Worm (Caenorhabditis elegans) whole organism, L1 larva: ENCODE results near the gene zhit-2.

ENCODE experiments used
- C16A3.4 ChIP-seq: fragments of 150-350 bp; optimal IDR thresholded peaks from 2 replicates; lab custom pipeline; 2014; ENCODE audit warnings: missing biosample characterization, missing genetic modification characterization
- C34B4.2 ChIP-seq: sonication (generic microtip); optimal IDR thresholded peaks from 2 replicates; lab custom pipeline; 2017; ENCODE audit warnings: mild to moderate bottlenecking, missing genetic modification characterization, missing compliant biosample characterization
- F16B12.6 ChIP-seq: fragments of 150-350 bp; optimal IDR thresholded peaks from 2 replicates; lab custom pipeline; 2014; ENCODE audit warnings: missing biosample characterization, missing genetic modification characterization
- Y116A8C.19 ChIP-seq: sonication (generic microtip); optimal IDR thresholded peaks from 2 replicates; lab custom pipeline; 2016; ENCODE audit warnings: missing compliant biosample characterization, missing genetic modification characterization, borderline replicate concordance
- aly-2 ChIP-seq: fragments of 150-350 bp; optimal IDR thresholded peaks from 2 replicates; lab custom pipeline; 2014; ENCODE audit warnings: missing biosample characterization, missing genetic modification characterization
- ama-1 ChIP-seq: fragments of 150-350 bp; optimal IDR thresholded peaks from 2 replicates; lab custom pipeline; 2014
- ceh-63 ChIP-seq: fragments of 200-800 bp; sonication (Bioruptor generic); optimal IDR thresholded peaks from 2 replicates; lab custom pipeline; 2018; ENCODE audit warnings: mild to moderate bottlenecking, missing genetic modification characterization, missing compliant biosample characterization
- ceh-8 ChIP-seq: fragments of 200-800 bp; sonication (Bioruptor generic); optimal IDR thresholded peaks from 2 replicates; lab custom pipeline; 2018; ENCODE audit warnings: mild to moderate bottlenecking, missing genetic modification characterization, moderate library complexity, missing compliant biosample characterization
- ceh-88 ChIP-seq: fragments of 200-800 bp; sonication (Bioruptor generic); IDR thresholded peaks from 2 replicates; pipeline ENCODE4 v1.3.6; 2022; ENCODE audit warnings: missing genetic modification characterization, missing compliant biosample characterization
- efl-1 ChIP-seq, 4 experiments: fragments of 150-350 bp; optimal IDR thresholded peaks in 3 of 4; peaks in 1 of 4; 1 replicate in 1 of 4; 2 replicates in 3 of 4; lab custom pipeline; 2014; ENCODE audit warnings: missing biosample characterization in 2 of 4, missing genetic modification characterization in 2 of 4, missing genetic modification reagents in 2 of 4
- efl-3 ChIP-seq: fragments of 200-800 bp; sonication (Bioruptor generic); optimal IDR thresholded peaks from 2 replicates; lab custom pipeline; 2018; ENCODE audit warnings: mild to moderate bottlenecking, missing genetic modification characterization, missing compliant biosample characterization
- egl-13 ChIP-seq: sonication (generic microtip); optimal IDR thresholded peaks from 2 replicates; lab custom pipeline; 2016; ENCODE audit warnings: missing genotype, missing genetic modification reagents, missing genetic modification characterization, missing compliant biosample characterization
- egl-27 ChIP-seq, 2 experiments: fragments of 150-350 bp in 1 of 2; sonication (generic microtip); optimal IDR thresholded peaks; 3 replicates each; lab custom pipeline; 2017 to 2018; ENCODE audit warnings: missing biosample characterization in 2 of 2, missing genetic modification characterization in 2 of 2, missing genetic modification reagents in 2 of 2
- elt-2 ChIP-seq: sonication (generic microtip); optimal IDR thresholded peaks from 2 replicates; lab custom pipeline; 2016; ENCODE audit warnings: missing genetic modification characterization, mild to moderate bottlenecking, inconsistent platforms, missing compliant biosample characterization, missing genetic modification reagents
- fkh-10 ChIP-seq: sonication (generic microtip); optimal IDR thresholded peaks from 2 replicates; lab custom pipeline; 2017; ENCODE audit warnings: missing biosample characterization, missing genetic modification reagents, missing genetic modification characterization
- grh-1 ChIP-seq: fragments of 200-800 bp; sonication (Bioruptor generic); IDR thresholded peaks from 2 replicates; pipeline ENCODE4 v1.3.6; 2022; ENCODE audit warnings: missing genetic modification reagents, missing genetic modification characterization, missing compliant biosample characterization
- hlh-17 ChIP-seq: fragments of 200-800 bp; sonication (Bioruptor generic); optimal IDR thresholded peaks from 2 replicates; lab custom pipeline; 2018; ENCODE audit warnings: missing genetic modification characterization, mild to moderate bottlenecking, missing compliant biosample characterization, moderate library complexity, borderline replicate concordance
- irx-1 ChIP-seq: sonication (generic microtip); optimal IDR thresholded peaks from 2 replicates; lab custom pipeline; 2016; ENCODE audit warnings: missing genetic modification characterization, missing compliant biosample characterization
- lin-13 ChIP-seq: fragments of 150-350 bp; optimal IDR thresholded peaks from 2 replicates; lab custom pipeline; 2014; ENCODE audit warnings: missing biosample characterization, missing genetic modification reagents, missing genetic modification characterization
- lin-15B ChIP-seq: fragments of 150-350 bp; sonication (generic microtip); optimal IDR thresholded peaks from 3 replicates; lab custom pipeline; 2014; ENCODE audit warnings: missing biosample characterization, missing genetic modification characterization
- lin-35 ChIP-seq, 2 experiments: fragments of 150-350 bp; optimal IDR thresholded peaks; 2 replicates each; lab custom pipeline; 2014; ENCODE audit warnings: missing biosample characterization in 2 of 2, missing genetic modification characterization in 2 of 2, missing genetic modification reagents in 2 of 2
- mep-1 ChIP-seq: fragments of 150-350 bp; optimal IDR thresholded peaks from 2 replicates; lab custom pipeline; 2014; ENCODE audit warnings: missing biosample characterization, missing genetic modification characterization
- nhr-11 ChIP-seq: fragments of 150-350 bp; optimal IDR thresholded peaks from 2 replicates; lab custom pipeline; 2014; ENCODE audit warnings: missing biosample characterization, missing genetic modification characterization
- nhr-12 ChIP-seq: sonication (generic microtip); optimal IDR thresholded peaks from 2 replicates; lab custom pipeline; 2017; ENCODE audit warnings: missing biosample characterization, missing genetic modification characterization
- nhr-20 ChIP-seq: sonication (generic microtip); optimal IDR thresholded peaks from 2 replicates; lab custom pipeline; 2016; ENCODE audit warnings: mild to moderate bottlenecking, missing genetic modification characterization, missing compliant biosample characterization
- nhr-28 ChIP-seq: fragments of 150-350 bp; optimal IDR thresholded peaks from 2 replicates; lab custom pipeline; 2014; ENCODE audit warnings: missing biosample characterization, missing genetic modification characterization
- nhr-76 ChIP-seq: sonication (generic microtip); optimal IDR thresholded peaks from 2 replicates; lab custom pipeline; 2017; ENCODE audit warnings: missing biosample characterization, missing genetic modification characterization
- nhr-84 ChIP-seq: sonication (generic microtip); optimal IDR thresholded peaks from 2 replicates; lab custom pipeline; 2017; ENCODE audit warnings: missing biosample characterization, missing genetic modification characterization
- nhr-85 ChIP-seq: sonication (generic microtip); peaks from one replicate; lab custom pipeline; 2016; ENCODE audit warnings: missing genetic modification characterization, inconsistent platforms, missing compliant biosample characterization
- pag-3 ChIP-seq: sonication (generic microtip); optimal IDR thresholded peaks from 2 replicates; lab custom pipeline; 2017; ENCODE audit warnings: missing genetic modification characterization, mild to moderate bottlenecking, missing compliant biosample characterization, antibody characterized with exemption, borderline replicate concordance; ENCODE audit not compliant: insufficient read depth
- skn-1 ChIP-seq: fragments of 150-350 bp; optimal IDR thresholded peaks from 2 replicates; lab custom pipeline; 2014; ENCODE audit warnings: missing biosample characterization, missing genetic modification characterization
- snpc-4 ChIP-seq: fragments of 150-350 bp; optimal IDR thresholded peaks from 2 replicates; lab custom pipeline; 2014; ENCODE audit warnings: missing biosample characterization, missing genetic modification characterization
- snu-23 ChIP-seq: sonication (generic microtip); optimal IDR thresholded peaks from 2 replicates; lab custom pipeline; 2016; ENCODE audit warnings: missing genetic modification characterization, missing compliant biosample characterization
- sox-4 ChIP-seq: sonication (generic microtip); optimal IDR thresholded peaks from 2 replicates; lab custom pipeline; 2016; ENCODE audit warnings: missing genetic modification characterization, missing compliant biosample characterization
- sptf-1 ChIP-seq: fragments of 150-350 bp; optimal IDR thresholded peaks from 2 replicates; lab custom pipeline; 2014; ENCODE audit warnings: missing biosample characterization, missing genetic modification characterization
- sup-37 ChIP-seq: fragments of 200-800 bp; sonication (Bioruptor generic); optimal IDR thresholded peaks from 2 replicates; lab custom pipeline; 2018; ENCODE audit warnings: mild to moderate bottlenecking, missing genetic modification characterization, missing compliant biosample characterization
- swsn-7 ChIP-seq: sonication (generic microtip); optimal IDR thresholded peaks from 2 replicates; lab custom pipeline; 2016; ENCODE audit warnings: missing genetic modification characterization, missing compliant biosample characterization
- tbx-2 ChIP-seq: sonication (generic microtip); optimal IDR thresholded peaks from 2 replicates; lab custom pipeline; 2016; ENCODE audit warnings: missing genetic modification characterization, missing compliant biosample characterization
- tlp-1 ChIP-seq: fragments of 150-350 bp; optimal IDR thresholded peaks from 2 replicates; lab custom pipeline; 2014; ENCODE audit warnings: missing biosample characterization, missing genetic modification characterization
- unc-130 ChIP-seq: fragments of 150-350 bp; optimal IDR thresholded peaks from 2 replicates; lab custom pipeline; 2017; ENCODE audit warnings: missing biosample characterization, missing genetic modification characterization, inconsistent platforms
- unc-62 ChIP-seq: fragments of 150-350 bp; optimal IDR thresholded peaks from 2 replicates; lab custom pipeline; 2014; ENCODE audit warnings: missing biosample characterization, missing genetic modification reagents, missing genetic modification characterization
- unc-86 ChIP-seq: sonication (generic microtip); optimal IDR thresholded peaks from 2 replicates; lab custom pipeline; 2016; ENCODE audit warnings: missing genetic modification characterization, missing compliant biosample characterization
- vab-15 ChIP-seq: sonication (generic microtip); optimal IDR thresholded peaks from 2 replicates; lab custom pipeline; 2017; ENCODE audit warnings: missing genotype, mild to moderate bottlenecking, missing genetic modification characterization, missing compliant biosample characterization
- xbp-1 ChIP-seq: sonication (generic microtip); optimal IDR thresholded peaks from 2 replicates; lab custom pipeline; 2016; ENCODE audit warnings: missing genetic modification characterization, missing compliant biosample characterization
- zag-1 ChIP-seq: fragments of 150-350 bp; optimal IDR thresholded peaks from 2 replicates; lab custom pipeline; 2014; ENCODE audit warnings: missing biosample characterization, missing genetic modification characterization
- ztf-11 ChIP-seq, 2 experiments: sonication (generic microtip); optimal IDR thresholded peaks; 2 replicates each; lab custom pipeline; 2016 to 2017; ENCODE audit warnings: missing genetic modification characterization in 2 of 2, missing biosample characterization in 1 of 2, missing compliant biosample characterization in 1 of 2
- ztf-4 ChIP-seq: fragments of 150-350 bp; optimal IDR thresholded peaks from 2 replicates; lab custom pipeline; 2014; ENCODE audit warnings: missing biosample characterization, missing genetic modification characterization

zhit-2 gene

ce11 chrIII:4244285-4244684 lies at the start of gene zhit-2:
zhit-2 (minus strand) TSS chrIII:4244385.
- no peak for TF ChIP-seq nhr-12 (tag; lab: Kevin White, UChicago)
- no peak for TF ChIP-seq nhr-85 (tag; lab: Kevin White, UChicago)
- no peak for TF ChIP-seq lin-13 (GFP tag; lab: Kevin White, UChicago)
- no peak for TF ChIP-seq sptf-1 (tag; lab: Kevin White, UChicago)
- TF ChIP-seq nhr-11 (tag; lab: Kevin White, UChicago): no peak
- TF ChIP-seq elt-2 (tag; lab: Kevin White, UChicago): no peak
- no peak for TF ChIP-seq ceh-8 (GFP tag; lab: Kevin White, UChicago)
- TF ChIP-seq nhr-76 (tag; lab: Kevin White, UChicago): no peak
- TF ChIP-seq irx-1 (tag; lab: Kevin White, UChicago): no peak
- TF ChIP-seq egl-27 (tag; optimal IDR thresholded peaks at IDR 0.05; lab: Kevin White, UChicago): no peak
- no peak for TF ChIP-seq efl-3 (GFP tag; lab: Kevin White, UChicago)
- TF ChIP-seq, all 84 proteins: peak for 0

ce11 chrIII:4293108-4293507 lies 48.9 kb upstream of the zhit-2 start, which contains the start of gene R10E4.6:
R10E4.6 (plus strand) TSS chrIII:4293408.
- no peak for TF ChIP-seq tlp-1
- TF ChIP-seq mep-1 (tag; lab: Kevin White, UChicago): no peak
- TF ChIP-seq nhr-84 (tag; lab: Kevin White, UChicago): no peak
- TF ChIP-seq snpc-4 (tag; lab: Kevin White, UChicago): no peak
- TF ChIP-seq ceh-88 (GFP tag; lab: Robert Waterston, UW): no peak
- TF ChIP-seq egl-13 (tag; lab: Kevin White, UChicago): no peak
- TF ChIP-seq ceh-63 (GFP tag; lab: Kevin White, UChicago): no peak
- TF ChIP-seq unc-130: no peak
- TF ChIP-seq C16A3.4 (tag; lab: Kevin White, UChicago): no peak
- no peak for TF ChIP-seq snu-23 (GFP tag; lab: Kevin White, UChicago)
- TF ChIP-seq egl-27 (tag; optimal IDR thresholded peaks at IDR 0.05; lab: Kevin White, UChicago): no peak
- TF ChIP-seq ama-1 (lab: Kevin White, UChicago): no peak
- no peak for TF ChIP-seq xbp-1
- no peak for TF ChIP-seq zag-1 (tag; lab: Kevin White, UChicago)
- no peak for TF ChIP-seq lin-35 (GFP tag; optimal IDR thresholded peaks at IDR 0.05; lab: Kevin White, UChicago)
- no peak for TF ChIP-seq nhr-28
- no peak for TF ChIP-seq C34B4.2 (tag; lab: Kevin White, UChicago)
- TF ChIP-seq ceh-8 (GFP tag; lab: Kevin White, UChicago): no peak
- TF ChIP-seq lin-15B (tag; lab: Kevin White, UChicago): no peak
- no peak for TF ChIP-seq swsn-7 (tag; lab: Kevin White, UChicago)
- TF ChIP-seq, all 84 proteins: peak for 0

- TF ChIP-seq C16A3.4 (tag; lab: Kevin White, UChicago) (peak; percentile 36), unc-86 (tag; lab: Kevin White, UChicago) (no peak), egl-13 (tag; lab: Kevin White, UChicago) (no peak), nhr-85 (tag; lab: Kevin White, UChicago) (peak; percentile 65), C34B4.2 (tag; lab: Kevin White, UChicago) (no peak), efl-1 (optimal IDR thresholded peaks at IDR 0.05; lab: Kevin White, UChicago) (peak; percentile 73 to 81), efl-1 (GFP tag; optimal IDR thresholded peaks at IDR 0.05 in 1 of 2; lab: Kevin White, UChicago) (peak; percentile 88 to 98), lin-35 (GFP tag; optimal IDR thresholded peaks at IDR 0.05; lab: Kevin White, UChicago) (peak; percentile 82 to 89), hlh-17 (GFP tag; lab: Kevin White, UChicago) (no peak), nhr-84 (tag; lab: Kevin White, UChicago) (no peak), aly-2 (tag; lab: Kevin White, UChicago) (no peak), nhr-28 (no peak), lin-15B (tag; lab: Kevin White, UChicago) (peak; percentile 3), Y116A8C.19 (tag; lab: Kevin White, UChicago) (no peak), pag-3 (tag; lab: Kevin White, UChicago) (no peak), tbx-2 (no peak), ztf-11 (tag; optimal IDR thresholded peaks at IDR 0.05; lab: Kevin White, UChicago) (no peak), irx-1 (tag; lab: Kevin White, UChicago) (no peak), fkh-10 (GFP tag; lab: Kevin White, UChicago) (no peak), mep-1 (tag; lab: Kevin White, UChicago) (peak; percentile 66), skn-1 (tag; lab: Kevin White, UChicago) (peak; percentile 49), ztf-4 (tag; lab: Kevin White, UChicago) (no peak), unc-62 (GFP tag; lab: Kevin White, UChicago) (no peak), sup-37 (GFP tag; lab: Kevin White, UChicago) (no peak), ama-1 (lab: Kevin White, UChicago) (no peak), sox-4 (no peak), nhr-76 (tag; lab: Kevin White, UChicago) (no peak), vab-15 (tag; lab: Kevin White, UChicago) (no peak), grh-1 (GFP tag; lab: Robert Waterston, UW) (no peak), swsn-7 (tag; lab: Kevin White, UChicago) (peak; percentile 34), F16B12.6 (tag; lab: Kevin White, UChicago) (peak; percentile 86), nhr-20 (peak; percentile 34), ceh-8 (GFP tag; lab: Kevin White, UChicago) (no peak)
Measured at ce11 chrIII:4291216-4291691, 47.1 kb upstream of the zhit-2 start, which contains the start of gene mcm-5. mcm-5 (minus strand) TSS chrIII:4291266.
